Fruit fly (Drosophila melanogaster) Kc167 (cell line): Measurements from ENCODE around the gene shd.

Source experiments
- h ChIP-seq: fragments of >200 bp; optimal IDR thresholded peaks from 3 replicates; lab custom pipeline; 2018; ENCODE audit warnings: missing external identifiers
- insv ChIP-seq: fragments of >200 bp; optimal IDR thresholded peaks from 3 replicates; lab custom pipeline; 2018; ENCODE audit warnings: missing external identifiers
- psq ChIP-seq: fragments of >200 bp; optimal IDR thresholded peaks from 2 replicates; lab custom pipeline; 2017; ENCODE audit warnings: missing external identifiers
- ttk ChIP-seq: sonication (Bioruptor generic); optimal IDR thresholded peaks from 2 replicates; lab custom pipeline; 2017; ENCODE audit warnings: missing external identifiers

- no peak for TF ChIP-seq ttk
- no peak for TF ChIP-seq psq (lab: Kevin White, UChicago)
- no peak for TF ChIP-seq h (lab: Kevin White, UChicago)
- no peak for TF ChIP-seq insv (lab: Kevin White, UChicago)
These were observed 35.4 kb upstream of the shd start for dm6 chr3L:14578896-14579295.
